Worm (Caenorhabditis elegans) whole organism, L4 larva: ENCODE results near the gene sav-1.

Source experiments
- Y75B8A.6 ChIP-seq: fragments of 200-800 bp; sonication (Bioruptor generic); IDR thresholded peaks from 2 replicates; pipeline ENCODE4 v1.3.6; 2022; ENCODE audit warnings: missing genetic modification reagents, missing genetic modification characterization, missing compliant biosample characterization
- aha-1 ChIP-seq: fragments of 150-350 bp; peaks from one replicate; lab custom pipeline; 2014; ENCODE audit warnings: missing biosample characterization, missing genetic modification characterization
- aly-2 ChIP-seq: sonication (generic microtip); optimal IDR thresholded peaks from 2 replicates; lab custom pipeline; 2018; ENCODE audit warnings: missing biosample characterization, missing genetic modification characterization
- ama-1 ChIP-seq: fragments of 150-350 bp; optimal IDR thresholded peaks from 2 replicates; lab custom pipeline; 2014; ENCODE audit warnings: inconsistent platforms, mixed read lengths
- ceh-20 ChIP-seq: fragments of 200-800 bp; sonication (Bioruptor generic); IDR thresholded peaks from 2 replicates; pipeline ENCODE4 v1.3.6; 2022; ENCODE audit warnings: missing genetic modification reagents, missing genetic modification characterization, missing compliant biosample characterization
- ceh-28 ChIP-seq: fragments of 150-350 bp; optimal IDR thresholded peaks from 2 replicates; lab custom pipeline; 2014; ENCODE audit warnings: missing biosample characterization, missing genetic modification reagents, missing genetic modification characterization
- ceh-44 ChIP-seq: fragments of 200-800 bp; sonication (Bioruptor generic); IDR thresholded peaks from 2 replicates; pipeline ENCODE4 v1.3.6; 2022; ENCODE audit warnings: missing genetic modification reagents, missing genetic modification characterization, missing compliant biosample characterization
- ces-1 ChIP-seq: fragments of 150-350 bp; sonication (generic microtip); optimal IDR thresholded peaks from 4 replicates; lab custom pipeline; 2014; ENCODE audit warnings: missing biosample characterization, missing genetic modification reagents, missing genetic modification characterization
- ctbp-1 ChIP-seq: fragments of 200-800 bp; sonication (Bioruptor generic); IDR thresholded peaks from 2 replicates; pipeline ENCODE4 v1.3.6; 2022; ENCODE audit warnings: missing genetic modification reagents, missing genetic modification characterization, missing compliant biosample characterization
- daf-16 ChIP-seq, 3 experiments: sonication (generic microtip); optimal IDR thresholded peaks; 2 replicates each; lab custom pipeline; 2016 to 2017; ENCODE audit warnings: missing genetic modification characterization in 3 of 3, missing genetic modification reagents in 3 of 3, mild to moderate bottlenecking in 2 of 3, missing compliant biosample characterization in 2 of 3, missing biosample characterization in 1 of 3, moderate library complexity in 1 of 3
- daf-8 ChIP-seq: fragments of 200-800 bp; sonication (Bioruptor generic); IDR thresholded peaks from 2 replicates; pipeline ENCODE4 v1.3.6; 2022; ENCODE audit warnings: missing genetic modification characterization, missing compliant biosample characterization
- dmd-6 ChIP-seq: fragments of 200-800 bp; sonication (Bioruptor generic); IDR thresholded peaks from 2 replicates; pipeline ENCODE4 v1.3.6; 2022; ENCODE audit warnings: missing genetic modification reagents, missing genetic modification characterization, missing compliant biosample characterization
- dmd-8 ChIP-seq: fragments of 200-800 bp; sonication (Bioruptor generic); IDR thresholded peaks from 2 replicates; pipeline ENCODE4 v1.3.6; 2022; ENCODE audit warnings: missing genetic modification characterization, missing compliant biosample characterization
- dmd-9 ChIP-seq: fragments of 200-800 bp; sonication (Bioruptor generic); IDR thresholded peaks from 2 replicates; pipeline ENCODE4 v1.3.6; 2022; ENCODE audit warnings: missing genetic modification reagents, missing genetic modification characterization, missing compliant biosample characterization
- dpl-1 ChIP-seq: fragments of 150-350 bp; optimal IDR thresholded peaks from 2 replicates; lab custom pipeline; 2014; ENCODE audit warnings: missing biosample characterization, missing genetic modification reagents, missing genetic modification characterization
- egl-27 ChIP-seq: sonication (generic microtip); optimal IDR thresholded peaks from 3 replicates; lab custom pipeline; 2017; ENCODE audit warnings: missing biosample characterization, missing genetic modification reagents, missing genetic modification characterization
- egl-43 ChIP-seq: fragments of 200-800 bp; sonication (Bioruptor generic); IDR thresholded peaks from 2 replicates; pipeline ENCODE4 v1.3.6; 2022; ENCODE audit warnings: missing genetic modification reagents, missing genetic modification characterization, missing compliant biosample characterization
- hlh-11 ChIP-seq: fragments of 200-800 bp; sonication (Bioruptor generic); optimal IDR thresholded peaks from 2 replicates; lab custom pipeline; 2018; ENCODE audit warnings: mild to moderate bottlenecking, missing genetic modification characterization, missing compliant biosample characterization
- hlh-30 ChIP-seq: sonication (generic microtip); optimal IDR thresholded peaks from 2 replicates; lab custom pipeline; 2017; ENCODE audit warnings: antibody characterized with exemption, mild to moderate bottlenecking, missing genetic modification characterization, missing compliant biosample characterization; ENCODE audit not compliant: insufficient read depth
- hmg-1.1 ChIP-seq: fragments of 200-800 bp; sonication (Bioruptor generic); IDR thresholded peaks from 2 replicates; pipeline ENCODE4 v1.3.6; 2022; ENCODE audit warnings: missing genetic modification reagents, missing genetic modification characterization, missing compliant biosample characterization
- jun-1 ChIP-seq: fragments of 150-350 bp; optimal IDR thresholded peaks from 2 replicates; lab custom pipeline; 2014; ENCODE audit warnings: missing biosample characterization, missing genetic modification reagents, missing genetic modification characterization
- lim-7 ChIP-seq: fragments of 200-800 bp; sonication (Bioruptor generic); IDR thresholded peaks from 2 replicates; pipeline ENCODE4 v1.3.6; 2022; ENCODE audit warnings: missing genetic modification characterization, missing compliant biosample characterization
- lin-15B ChIP-seq: fragments of 150-350 bp; sonication (generic microtip); optimal IDR thresholded peaks from 3 replicates; lab custom pipeline; 2014; ENCODE audit warnings: missing biosample characterization, missing genetic modification characterization
- mdl-1 ChIP-seq, 2 experiments: fragments of 150-350 bp in 1 of 2; sonication (generic microtip) in 1 of 2; optimal IDR thresholded peaks; 2 replicates each; lab custom pipeline; 2014 to 2017; ENCODE audit warnings: missing biosample characterization in 2 of 2, missing genetic modification characterization in 2 of 2
- mep-1 ChIP-seq: fragments of 150-350 bp; sonication (generic microtip); optimal IDR thresholded peaks from 3 replicates; lab custom pipeline; 2014; ENCODE audit warnings: missing biosample characterization, missing genetic modification characterization
- mes-2 ChIP-seq: sonication (generic microtip); optimal IDR thresholded peaks from 2 replicates; lab custom pipeline; 2016; ENCODE audit warnings: missing genotype, mild to moderate bottlenecking, missing genetic modification characterization, missing compliant biosample characterization; ENCODE audit not compliant: poor library complexity, severe bottlenecking
- nhr-11 ChIP-seq: fragments of 150-350 bp; optimal IDR thresholded peaks from 2 replicates; lab custom pipeline; 2014; ENCODE audit warnings: missing biosample characterization, missing genetic modification characterization
- nhr-237 ChIP-seq: sonication (generic microtip); optimal IDR thresholded peaks from 2 replicates; lab custom pipeline; 2017; ENCODE audit warnings: missing biosample characterization, missing genetic modification characterization
- nhr-25 ChIP-seq: sonication (generic microtip); optimal IDR thresholded peaks from 2 replicates; lab custom pipeline; 2017; ENCODE audit warnings: missing genetic modification characterization, mild to moderate bottlenecking, missing compliant biosample characterization, antibody characterized with exemption, moderate library complexity, borderline replicate concordance; ENCODE audit not compliant: insufficient read depth
- nhr-28 ChIP-seq: fragments of 150-350 bp; optimal IDR thresholded peaks from 2 replicates; lab custom pipeline; 2014; ENCODE audit warnings: missing biosample characterization, missing genetic modification characterization
- nhr-77 ChIP-seq: fragments of 150-350 bp; optimal IDR thresholded peaks from 2 replicates; lab custom pipeline; 2014; ENCODE audit warnings: missing biosample characterization, missing genetic modification characterization
- pha-4 ChIP-seq, 2 experiments: fragments of 150-350 bp in 1 of 2; fragments of 200-800 bp in 1 of 2; sonication (Bioruptor generic) in 1 of 2; IDR thresholded peaks in 1 of 2; optimal IDR thresholded peaks in 1 of 2; 2 replicates each; pipeline versions ENCODE4 v1.3.6 to Lab custom; 2014 to 2022; ENCODE audit warnings: missing genetic modification characterization in 2 of 2, missing genetic modification reagents in 2 of 2, missing biosample characterization in 1 of 2, missing compliant biosample characterization in 1 of 2
- rbr-2 ChIP-seq: sonication (generic microtip); optimal IDR thresholded peaks from 2 replicates; lab custom pipeline; 2016; ENCODE audit warnings: missing genotype, missing genetic modification characterization, missing compliant biosample characterization
- set-16 ChIP-seq: fragments of 200-800 bp; sonication (Bioruptor generic); IDR thresholded peaks from 2 replicates; pipeline ENCODE4 v1.3.6; 2022; ENCODE audit warnings: missing genetic modification reagents, missing genetic modification characterization, missing compliant biosample characterization
- snpc-1.2 ChIP-seq: fragments of 200-800 bp; sonication (Bioruptor generic); IDR thresholded peaks from 2 replicates; pipeline ENCODE4 v1.3.6; 2022; ENCODE audit warnings: missing genetic modification reagents, missing genetic modification characterization, missing compliant biosample characterization
- zag-1 ChIP-seq: fragments of 150-350 bp; optimal IDR thresholded peaks from 2 replicates; lab custom pipeline; 2014; ENCODE audit warnings: missing biosample characterization, missing genetic modification characterization
- zfp-3 ChIP-seq: fragments of 200-800 bp; sonication (Bioruptor generic); conservative IDR thresholded peaks from 2 replicates; pipeline ENCODE4 v1.3.6; 2022; ENCODE audit warnings: missing genetic modification reagents, missing genetic modification characterization, missing compliant biosample characterization
- zip-11 ChIP-seq: fragments of 200-800 bp; sonication (Bioruptor generic); IDR thresholded peaks from 2 replicates; pipeline ENCODE4 v1.3.6; 2022; ENCODE audit warnings: missing genetic modification characterization, missing compliant biosample characterization

Gene sav-1

ce11 chrX:2317480-2317879, 30.5 kb upstream of the sav-1 start (continued):
- TF ChIP-seq set-16 (GFP tag; lab: Robert Waterston, UW) (no peak), egl-27 (tag; lab: Kevin White, UChicago) (no peak), snpc-1.2 (GFP tag; lab: Robert Waterston, UW) (no peak), lin-15B (tag; lab: Kevin White, UChicago) (no peak), zfp-3 (no peak), nhr-28 (tag; lab: Kevin White, UChicago) (peak; percentile 59), aly-2 (no peak), zip-11 (no peak), dmd-9 (GFP tag; lab: Robert Waterston, UW) (no peak), ceh-44 (GFP tag; lab: Robert Waterston, UW) (no peak), dpl-1 (GFP tag; lab: Kevin White, UChicago) (no peak), daf-16 (GFP tag; optimal IDR thresholded peaks at IDR 0.05; lab: Kevin White, UChicago) (no peak), daf-16 (tag; optimal IDR thresholded peaks at IDR 0.05; lab: Kevin White, UChicago) (peak; percentile 99), ceh-20 (GFP tag; lab: Robert Waterston, UW) (no peak)
- TF ChIP-seq, all 104 proteins: peak for 6

ce11 chrX:2316859-2317258, 29.9 kb upstream of the sav-1 start:
- TF ChIP-seq set-16 (GFP tag; lab: Robert Waterston, UW) (peak; percentile 73), egl-43 (GFP tag; lab: Robert Waterston, UW) (0 out of 2 replicates have a peak, but pooled peaks have one; percentile 18), aha-1 (tag; lab: Kevin White, UChicago) (peak; percentile 14), ces-1 (GFP tag; lab: Kevin White, UChicago) (no peak)
- TF ChIP-seq, all 104 proteins: peak for 3

ce11 chrX:2316205-2316604, 29.2 kb upstream of the sav-1 start:
- TF ChIP-seq hmg-1.1 (GFP tag; lab: Robert Waterston, UW) (0 out of 2 replicates have a peak, but pooled peaks have one; percentile 15), egl-27 (tag; lab: Kevin White, UChicago) (no peak), snpc-1.2 (GFP tag; lab: Robert Waterston, UW) (no peak), set-16 (GFP tag; lab: Robert Waterston, UW) (no peak), nhr-237 (no peak), hlh-30 (tag; lab: Kevin White, UChicago) (peak; percentile 84), nhr-11 (tag; lab: Kevin White, UChicago) (peak; percentile 0), daf-16 (GFP tag; optimal IDR thresholded peaks at IDR 0.05; lab: Kevin White, UChicago) (peak in 1 of 2 experiments; percentile 97), daf-16 (tag; optimal IDR thresholded peaks at IDR 0.05; lab: Kevin White, UChicago) (peak; percentile 89), nhr-25 (tag; lab: Kevin White, UChicago) (no peak), nhr-77 (tag; lab: Kevin White, UChicago) (no peak), mep-1 (tag; lab: Kevin White, UChicago) (no peak), Y75B8A.6 (GFP tag; lab: Robert Waterston, UW) (no peak), ctbp-1 (GFP tag; lab: Robert Waterston, UW) (no peak), daf-8 (GFP tag; lab: Robert Waterston, UW) (no peak), zag-1 (tag; lab: Kevin White, UChicago) (no peak), mdl-1 (tag; optimal IDR thresholded peaks at IDR 0.05; lab: Kevin White, UChicago) (peak in 1 of 2 experiments; percentile 74), ceh-28 (no peak), pha-4 (GFP tag; IDR thresholded peaks at IDR 0.05; lab: Robert Waterston, UW) (no peak), pha-4 (tag; optimal IDR thresholded peaks at IDR 0.05; lab: Kevin White, UChicago) (peak; percentile 60), jun-1 (tag; lab: Kevin White, UChicago) (no peak), lin-15B (tag; lab: Kevin White, UChicago) (no peak), dmd-8 (no peak), nhr-28 (tag; lab: Kevin White, UChicago) (peak; percentile 75), aha-1 (tag; lab: Kevin White, UChicago) (peak; percentile 66), lim-7 (no peak), dmd-6 (GFP tag; lab: Robert Waterston, UW) (peak; percentile 27; the same call in 1 of the 2 replicates), ama-1 (lab: Kevin White, UChicago) (no peak), mes-2 (no peak), dmd-9 (GFP tag; lab: Robert Waterston, UW) (no peak), rbr-2 (tag; lab: Kevin White, UChicago) (no peak), hlh-11 (peak; percentile 56)
